Worm (Caenorhabditis elegans): Measurements from ENCODE around the gene C43F9.5.

ce11 chrIV:10630953-10631554 lies 40.5 kb upstream of the C43F9.5 start, which contains the start of gene F56C4.4:
- TF ChIP-seq W03F9.2 (tag; optimal IDR thresholded peaks at IDR 0.05): no peak
- TF ChIP-seq dao-5 (tag; optimal IDR thresholded peaks at IDR 0.05): no peak
